Comparison of ENCODE assay signal across 8 worm cellular contexts in the genomic region with DNA sequence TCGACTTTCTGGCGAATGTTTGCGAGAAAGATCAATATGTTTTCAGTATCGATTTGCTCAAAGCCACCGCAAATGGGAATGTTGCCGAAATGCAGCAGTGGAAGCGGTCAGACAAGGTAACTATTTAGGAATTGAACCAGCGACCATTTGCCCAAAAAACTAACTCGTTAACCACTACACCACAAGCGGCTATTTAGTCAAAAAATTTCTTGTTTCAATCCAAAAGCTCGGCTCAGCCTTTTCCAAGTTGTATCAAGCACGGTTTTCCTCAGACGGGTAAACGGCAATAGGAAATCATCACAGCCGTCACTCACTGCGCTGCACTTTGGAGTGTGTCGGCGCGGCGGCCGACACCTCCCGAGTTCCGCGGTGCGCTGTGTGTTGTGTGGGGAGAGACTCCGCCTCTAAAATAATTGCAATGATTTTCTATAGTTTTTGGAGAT.
TF ChIP-seq lines count a peak whose summit lies in the region.

No protein-coding gene starts in this region.

TF ChIP-seq in whole organism, L1 larva, 84 proteins besides CTCF, POLR2A, EP300 and RAD21 (continues in another document):
- TF ChIP-seq nhr-237 (tag; optimal IDR thresholded peaks at IDR 0.05; lab: Kevin White, UChicago) (no peak), aha-1 (tag; optimal IDR thresholded peaks at IDR 0.05; lab: Kevin White, UChicago) (no peak), mab-9 (GFP tag; IDR thresholded peaks at IDR 0.05; lab: Robert Waterston, UW) (no peak), nhr-71 (tag; optimal IDR thresholded peaks at IDR 0.05; lab: Kevin White, UChicago) (peak; percentile 90), vab-15 (tag; optimal IDR thresholded peaks at IDR 0.05; lab: Kevin White, UChicago) (no peak), dsc-1 (tag; optimal IDR thresholded peaks at IDR 0.05; lab: Kevin White, UChicago) (peak; percentile 80), snu-23 (GFP tag; optimal IDR thresholded peaks at IDR 0.05; lab: Kevin White, UChicago) (peak; percentile 88), ama-1 (optimal IDR thresholded peaks at IDR 0.05; lab: Kevin White, UChicago) (peak; percentile 94), hlh-4 (tag; optimal IDR thresholded peaks at IDR 0.05; lab: Kevin White, UChicago) (no peak), elt-2 (tag; optimal IDR thresholded peaks at IDR 0.05; lab: Kevin White, UChicago) (peak; percentile 75), unc-98 (GFP tag; IDR thresholded peaks at IDR 0.05; lab: Robert Waterston, UW) (no peak)

TF ChIP-seq in whole organism, L2 larva, 48 proteins besides CTCF, POLR2A, EP300 and RAD21 (continues in another document):
- peak; percentile 53 for TF ChIP-seq egl-27 (tag; optimal IDR thresholded peaks at IDR 0.05; lab: Kevin White, UChicago)
- peak; percentile 55 for TF ChIP-seq nhr-25 (tag; optimal IDR thresholded peaks at IDR 0.05; lab: Kevin White, UChicago)
- TF ChIP-seq ztf-4 (tag; optimal IDR thresholded peaks at IDR 0.05; lab: Kevin White, UChicago), result no peak
- TF ChIP-seq lin-13 (GFP tag; optimal IDR thresholded peaks at IDR 0.05; lab: Kevin White, UChicago), result peak; percentile 73
- TF ChIP-seq nhr-21 (tag; optimal IDR thresholded peaks at IDR 0.05; lab: Kevin White, UChicago), result peak; percentile 80
- TF ChIP-seq nhr-77 (tag; optimal IDR thresholded peaks at IDR 0.05; lab: Kevin White, UChicago), result no peak
- peak; percentile 7 to 43 for TF ChIP-seq mdl-1 (tag; optimal IDR thresholded peaks at IDR 0.05; lab: Kevin White, UChicago)
- TF ChIP-seq ama-1 (optimal IDR thresholded peaks at IDR 0.05; lab: Kevin White, UChicago), result peak; percentile 96
- peak; percentile 81 for TF ChIP-seq nhr-129 (tag; optimal IDR thresholded peaks at IDR 0.05; lab: Kevin White, UChicago)
- peak; percentile 99 for TF ChIP-seq snpc-4 (tag; optimal IDR thresholded peaks at IDR 0.05; lab: Kevin White, UChicago)
- TF ChIP-seq aly-2 (tag; optimal IDR thresholded peaks at IDR 0.05; lab: Kevin White, UChicago), result no peak

TF ChIP-seq in whole organism, L3 larva, 47 proteins besides CTCF, POLR2A, EP300 and RAD21 (continues in another document):
- TF ChIP-seq hmg-11 (tag; optimal IDR thresholded peaks at IDR 0.05; lab: Kevin White, UChicago) (no peak), elt-3 (tag; optimal IDR thresholded peaks at IDR 0.05; lab: Kevin White, UChicago) (peak in 1 of 3 experiments; percentile 67), snpc-4 (tag; optimal IDR thresholded peaks at IDR 0.05; lab: Kevin White, UChicago) (peak; percentile 99), lin-39 (tag; optimal IDR thresholded peaks at IDR 0.05; lab: Kevin White, UChicago) (peak; percentile 23), nhr-11 (tag; optimal IDR thresholded peaks at IDR 0.05; lab: Kevin White, UChicago) (no peak), nfya-1 (tag; optimal IDR thresholded peaks at IDR 0.05; lab: Kevin White, UChicago; ENCODE audit: insufficient read depth) (peak; percentile 82), ZK546.5 (tag; optimal IDR thresholded peaks at IDR 0.05; lab: Kevin White, UChicago) (no peak), elt-2 (tag; optimal IDR thresholded peaks at IDR 0.05; lab: Kevin White, UChicago) (peak; percentile 70), nhr-43 (tag; optimal IDR thresholded peaks at IDR 0.05; lab: Kevin White, UChicago; ENCODE audit: poor library complexity, severe bottlenecking) (peak; percentile 67), ama-1 (optimal IDR thresholded peaks at IDR 0.05; lab: Kevin White, UChicago) (peak; percentile 98)

TF ChIP-seq in whole organism, L4 larva, 104 proteins besides CTCF, POLR2A, EP300 and RAD21 (continues in another document):
- TF ChIP-seq lin-1 (GFP tag; IDR thresholded peaks at IDR 0.05; lab: Robert Waterston, UW), result peak; percentile 50; the same call in 1 of the 2 replicates
- TF ChIP-seq spr-3 (GFP tag; optimal IDR thresholded peaks at IDR 0.05; lab: Kevin White, UChicago), result peak; percentile 79
- TF ChIP-seq jun-1 (tag; optimal IDR thresholded peaks at IDR 0.05; lab: Kevin White, UChicago), result peak; percentile 37
- TF ChIP-seq ztf-11 (tag; optimal IDR thresholded peaks at IDR 0.05; lab: Kevin White, UChicago), result no peak
- peak; percentile 96 for TF ChIP-seq snpc-4 (tag; optimal IDR thresholded peaks at IDR 0.05; lab: Kevin White, UChicago)
- no peak for TF ChIP-seq fkh-10 (GFP tag; optimal IDR thresholded peaks at IDR 0.05; lab: Kevin White, UChicago)
- peak; percentile 82 for TF ChIP-seq lim-7 (GFP tag; IDR thresholded peaks at IDR 0.05; lab: Robert Waterston, UW)
- TF ChIP-seq lir-3 (tag; optimal IDR thresholded peaks at IDR 0.05; lab: Kevin White, UChicago), result peak; percentile 29
- no peak for TF ChIP-seq aly-2 (tag; optimal IDR thresholded peaks at IDR 0.05; lab: Kevin White, UChicago)
- TF ChIP-seq nhr-28 (tag; optimal IDR thresholded peaks at IDR 0.05; lab: Kevin White, UChicago), result peak; percentile 45
- TF ChIP-seq dve-1 (tag; optimal IDR thresholded peaks at IDR 0.05; lab: Kevin White, UChicago; ENCODE audit: insufficient read depth), result peak; percentile 94

TF ChIP-seq in whole organism, early embryonic, 17 proteins besides CTCF, POLR2A, EP300 and RAD21 (continues in another document):
- peak; percentile 45 for TF ChIP-seq F13C5.2 (tag; optimal IDR thresholded peaks at IDR 0.05; lab: Kevin White, UChicago)
- TF ChIP-seq tbx-37 (GFP tag; conservative IDR thresholded peaks at IDR 0.05; lab: Robert Waterston, UW), result no peak
- no peak for TF ChIP-seq ets-7 (tag; optimal IDR thresholded peaks at IDR 0.05; lab: Kevin White, UChicago)
- no peak for TF ChIP-seq hmbx-1 (tag; optimal IDR thresholded peaks at IDR 0.05; lab: Kevin White, UChicago)
- peak; percentile 27 for TF ChIP-seq hmg-4 (GFP tag; optimal IDR thresholded peaks at IDR 0.05; lab: Kevin White, UChicago)
- no peak for TF ChIP-seq tra-4 (tag; optimal IDR thresholded peaks at IDR 0.05; lab: Kevin White, UChicago)
- 0 out of 2 replicates have a peak, but pooled peaks have one; percentile 30 for TF ChIP-seq tbx-11 (GFP tag; IDR thresholded peaks at IDR 0.05; lab: Robert Waterston, UW)
- TF ChIP-seq pes-1 (GFP tag; IDR thresholded peaks at IDR 0.05; lab: Robert Waterston, UW), result no peak
- TF ChIP-seq aly-1 (tag; optimal IDR thresholded peaks at IDR 0.05; lab: Kevin White, UChicago), result no peak
- peak; percentile 84 for TF ChIP-seq ama-1 (optimal IDR thresholded peaks at IDR 0.05; lab: Kevin White, UChicago)
- TF ChIP-seq B0310.2 (tag; optimal IDR thresholded peaks at IDR 0.05; lab: Kevin White, UChicago), result no peak
- no peak for TF ChIP-seq flt-1 (GFP tag; IDR thresholded peaks at IDR 0.05; lab: Robert Waterston, UW)

TF ChIP-seq in whole organism, late embryonic, 69 proteins besides CTCF, POLR2A, EP300 and RAD21:
- peak; percentile 56 for TF ChIP-seq dve-1 (tag; optimal IDR thresholded peaks at IDR 0.05; lab: Kevin White, UChicago)
- peak; percentile 24 for TF ChIP-seq elt-2 (tag; optimal IDR thresholded peaks at IDR 0.05; lab: Kevin White, UChicago)
- peak; percentile 45 for TF ChIP-seq ama-1 (optimal IDR thresholded peaks at IDR 0.05; lab: Kevin White, UChicago)
- TF ChIP-seq hlh-13 (GFP tag; optimal IDR thresholded peaks at IDR 0.05; lab: Kevin White, UChicago), result no peak

TF ChIP-seq in whole organism, mixed stage, embryonic, 35 proteins besides CTCF, POLR2A, EP300 and RAD21:
- TF ChIP-seq lin-13 (tag; optimal IDR thresholded peaks at IDR 0.05; lab: Kevin White, UChicago) (peak; percentile 18), M03D4.4 (tag; optimal IDR thresholded peaks at IDR 0.05; lab: Kevin White, UChicago) (no peak), hlh-1 (tag; optimal IDR thresholded peaks at IDR 0.05; lab: Kevin White, UChicago) (no peak), pha-4 (tag; optimal IDR thresholded peaks at IDR 0.05; lab: Kevin White, UChicago) (peak; percentile 6), nhr-2 (tag; optimal IDR thresholded peaks at IDR 0.05; lab: Kevin White, UChicago) (no peak), elt-1 (tag; optimal IDR thresholded peaks at IDR 0.05; lab: Kevin White, UChicago; ENCODE audit: borderline replicate concordance, insufficient read depth) (no peak), sptf-1 (tag; optimal IDR thresholded peaks at IDR 0.05; lab: Kevin White, UChicago) (no peak), mep-1 (tag; optimal IDR thresholded peaks at IDR 0.05; lab: Kevin White, UChicago) (no peak), nhr-12 (tag; optimal IDR thresholded peaks at IDR 0.05; lab: Kevin White, UChicago) (no peak), nhr-237 (tag; optimal IDR thresholded peaks at IDR 0.05; lab: Kevin White, UChicago) (no peak)

TF ChIP-seq in whole organism, young adult, 124 proteins besides CTCF, POLR2A, EP300 and RAD21 (continues in another document):
- TF ChIP-seq snpc-3.4 (tag; optimal IDR thresholded peaks at IDR 0.05; lab: Kevin White, UChicago) (peak; percentile 98), fkh-3 (tag; optimal IDR thresholded peaks at IDR 0.05; lab: Kevin White, UChicago) (no peak), Y53G8AR.9 (GFP tag; conservative IDR thresholded peaks at IDR 0.05; lab: Robert Waterston, UW) (peak; percentile 56), F57A8.1 (GFP tag; optimal IDR thresholded peaks at IDR 0.05; lab: Kevin White, UChicago) (no peak), egl-18 (GFP tag; IDR thresholded peaks at IDR 0.05; lab: Robert Waterston, UW) (no peak), Y67H2A.10 (GFP tag; conservative IDR thresholded peaks at IDR 0.05; lab: Robert Waterston, UW) (no peak), xnd-1 (tag; optimal IDR thresholded peaks at IDR 0.05; lab: Kevin White, UChicago) (peak; percentile 18), F37B4.10 (GFP tag; IDR thresholded peaks at IDR 0.05; lab: Robert Waterston, UW) (no peak), Y56A3A.18 (GFP tag; IDR thresholded peaks at IDR 0.05; lab: Robert Waterston, UW) (no peak), C06A6.2 (GFP tag; conservative IDR thresholded peaks at IDR 0.05; lab: Robert Waterston, UW) (0 out of 2 replicates have a peak, but pooled peaks have one; percentile 20), ceh-27 (GFP tag; optimal IDR thresholded peaks at IDR 0.05; lab: Kevin White, UChicago) (peak; percentile 66), F22D6.2 (tag; optimal IDR thresholded peaks at IDR 0.05; lab: Kevin White, UChicago) (no peak), unc-130 (GFP tag; optimal IDR thresholded peaks at IDR 0.05; lab: Kevin White, UChicago) (peak; percentile 63), hrde-1 (tag; optimal IDR thresholded peaks at IDR 0.05; lab: Kevin White, UChicago; ENCODE audit: borderline replicate concordance) (peak; percentile 85), cebp-2 (GFP tag; IDR thresholded peaks at IDR 0.05; lab: Robert Waterston, UW) (no peak), unc-62 (GFP tag; optimal IDR thresholded peaks at IDR 0.05; lab: Kevin White, UChicago) (peak; percentile 12), attf-3 (GFP tag; conservative IDR thresholded peaks at IDR 0.05; lab: Robert Waterston, UW) (peak; percentile 76), tbp1 (GFP tag; optimal IDR thresholded peaks at IDR 0.05; lab: Kevin White, UChicago) (peak; percentile 84), lsy-27 (tag; optimal IDR thresholded peaks at IDR 0.05; lab: Kevin White, UChicago; ENCODE audit: borderline replicate concordance, insufficient read depth) (peak; percentile 91), athp-1 (tag; optimal IDR thresholded peaks at IDR 0.05; lab: Kevin White, UChicago) (peak; percentile 70), dox-1 (GFP tag; IDR thresholded peaks at IDR 0.05; lab: Robert Waterston, UW) (peak; percentile 96), rcor-1 (GFP tag; IDR thresholded peaks at IDR 0.05; lab: Robert Waterston, UW) (peak; percentile 78), ccch-3 (GFP tag; optimal IDR thresholded peaks at IDR 0.05; lab: Kevin White, UChicago) (no peak)
